Worm (Caenorhabditis elegans): Measurements from ENCODE around the gene srv-19.

DNA sequence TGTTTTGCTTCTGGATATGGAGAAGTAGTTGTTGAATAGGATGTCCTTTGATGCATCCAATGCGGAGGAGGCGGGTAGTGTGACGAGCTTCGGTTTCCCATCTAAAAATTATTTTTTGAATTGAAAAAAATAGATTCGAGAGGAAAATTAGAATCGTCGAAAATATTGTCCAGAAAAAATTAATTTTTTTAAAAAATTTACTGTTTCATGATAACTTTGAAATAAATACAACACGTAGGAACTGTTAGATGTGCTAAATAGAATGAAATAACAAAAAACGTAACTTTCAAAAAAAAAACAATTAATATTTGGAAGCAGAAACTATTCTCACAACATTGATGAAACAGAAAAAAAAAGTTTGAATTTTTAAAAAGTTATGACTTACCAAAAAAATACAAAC is 13.8 kb downstream of the srv-19 start, which contains the start of gene C06E7.4:
- TF ChIP-seq egrh-3 (GFP tag; IDR thresholded peaks at IDR 0.05) (no peak), attf-5 (GFP tag; optimal IDR thresholded peaks at IDR 0.05) (no peak), egl-44 (GFP tag; IDR thresholded peaks at IDR 0.05) (no peak), pha-4 (tag; optimal IDR thresholded peaks at IDR 0.05) (no peak), nfya-1 (tag; optimal IDR thresholded peaks at IDR 0.05; ENCODE audit: borderline replicate concordance, insufficient read depth) (no peak), rcor-1 (GFP tag; IDR thresholded peaks at IDR 0.05) (no peak), cebp-1 (GFP tag; IDR thresholded peaks at IDR 0.05) (no peak), cebp-1 (tag; optimal IDR thresholded peaks at IDR 0.05) (no peak), F49E8.2 (tag; optimal IDR thresholded peaks at IDR 0.05; ENCODE audit: insufficient read depth) (no peak), ama-1 (optimal IDR thresholded peaks at IDR 0.05) (no peak), ama-1 (GFP tag; optimal IDR thresholded peaks at IDR 0.05) (no peak)
